Worm (Caenorhabditis elegans): ENCODE measurements around the gene nas-31.

nas-31 gene

DNA sequence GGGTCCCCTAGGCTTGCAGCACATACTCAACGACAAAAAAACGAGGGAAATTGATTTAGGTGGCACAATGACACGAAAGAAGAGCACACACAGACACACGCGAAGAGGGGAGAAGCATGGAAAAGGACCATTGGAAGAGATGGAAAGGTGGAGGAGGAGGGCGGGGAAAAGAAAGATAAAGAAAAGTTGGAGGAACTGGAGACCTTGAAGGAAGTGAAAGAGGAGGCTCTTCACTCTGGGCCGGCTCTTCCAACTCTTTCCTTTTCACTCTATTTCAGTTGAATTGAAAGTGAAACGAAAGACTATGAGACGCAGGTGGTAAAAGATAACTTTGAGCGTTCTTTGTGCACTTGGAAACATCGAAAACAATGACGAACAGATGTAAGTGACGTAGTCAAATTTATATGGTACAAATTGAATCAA lies 39.8 kb upstream of the nas-31 start:
- TF ChIP-seq ztf-11 (tag; optimal IDR thresholded peaks at IDR 0.05) = no peak
- TF ChIP-seq sma-3 (GFP tag; optimal IDR thresholded peaks at IDR 0.05) = no peak
- TF ChIP-seq ztf-1 (GFP tag; conservative IDR thresholded peaks at IDR 0.05) = no peak
- peak; percentile 84 for TF ChIP-seq C34F6.9 (tag; optimal IDR thresholded peaks at IDR 0.05)
- peak; percentile 31 for TF ChIP-seq egl-27 (tag; optimal IDR thresholded peaks at IDR 0.05)
- TF ChIP-seq R02D3.7 (tag; optimal IDR thresholded peaks at IDR 0.05) = no peak
- TF ChIP-seq zag-1 (tag; optimal IDR thresholded peaks at IDR 0.05) = peak; percentile 6
- no peak for TF ChIP-seq alr-1 (tag; optimal IDR thresholded peaks at IDR 0.05)
- TF ChIP-seq unc-39 (tag; optimal IDR thresholded peaks at IDR 0.05) = no peak
- no peak for TF ChIP-seq lin-39 (tag; optimal IDR thresholded peaks at IDR 0.05)
- TF ChIP-seq mab-5 (tag; optimal IDR thresholded peaks at IDR 0.05) = peak; percentile 50
- no peak for TF ChIP-seq peb-1 (tag; optimal IDR thresholded peaks at IDR 0.05)
- TF ChIP-seq F13H6.1 (tag; optimal IDR thresholded peaks at IDR 0.05) = peak; percentile 90
- TF ChIP-seq skn-1 (tag; optimal IDR thresholded peaks at IDR 0.05) = no peak
- peak; percentile 75 for TF ChIP-seq crh-2 (tag; optimal IDR thresholded peaks at IDR 0.05)
- no peak for TF ChIP-seq nhr-25 (tag; optimal IDR thresholded peaks at IDR 0.05)
- peak; percentile 85 for TF ChIP-seq unc-55 (GFP tag; optimal IDR thresholded peaks at IDR 0.05)
- TF ChIP-seq ceh-82 (tag; optimal IDR thresholded peaks at IDR 0.05) = no peak
- peak; percentile 11 for TF ChIP-seq snpc-4 (tag; optimal IDR thresholded peaks at IDR 0.05)
- TF ChIP-seq blmp-1 (tag; optimal IDR thresholded peaks at IDR 0.05; ENCODE audit: insufficient read depth) = peak; percentile 74
- TF ChIP-seq nhr-129 (tag; optimal IDR thresholded peaks at IDR 0.05) = peak; percentile 85
- TF ChIP-seq Y55F3AM.14 (GFP tag; optimal IDR thresholded peaks at IDR 0.05) = peak; percentile 75
- peak; percentile 88 for TF ChIP-seq sma-9 (GFP tag; optimal IDR thresholded peaks at IDR 0.05)
- TF ChIP-seq sma-9 (tag; optimal IDR thresholded peaks at IDR 0.05) = no peak
- TF ChIP-seq aly-2 (tag; optimal IDR thresholded peaks at IDR 0.05) = no peak
- TF ChIP-seq ZK546.5 (tag; optimal IDR thresholded peaks at IDR 0.05) = no peak
- no peak for TF ChIP-seq nhr-11 (tag; optimal IDR thresholded peaks at IDR 0.05)
- TF ChIP-seq nhr-77 (tag; optimal IDR thresholded peaks at IDR 0.05) = no peak
- TF ChIP-seq elt-1 (tag; optimal IDR thresholded peaks at IDR 0.05) = no peak
- peak; percentile 63 for TF ChIP-seq nhr-6 (tag; optimal IDR thresholded peaks at IDR 0.05)
- no peak for TF ChIP-seq dmd-4 (tag; optimal IDR thresholded peaks at IDR 0.05)
- TF ChIP-seq ztf-4 (tag; optimal IDR thresholded peaks at IDR 0.05) = peak; percentile 52
- TF ChIP-seq ama-1 (optimal IDR thresholded peaks at IDR 0.05) = no peak
- TF ChIP-seq lin-11 (tag; optimal IDR thresholded peaks at IDR 0.05) = no peak
- no peak for TF ChIP-seq nhr-21 (tag; optimal IDR thresholded peaks at IDR 0.05)
- TF ChIP-seq gmeb-1 (tag; optimal IDR thresholded peaks at IDR 0.05) = no peak
- TF ChIP-seq mdl-1 (tag; optimal IDR thresholded peaks at IDR 0.05) = peak in 1 of 2 experiments; percentile 55
- peak; percentile 74 for TF ChIP-seq sem-4 (tag; optimal IDR thresholded peaks at IDR 0.05)
- TF ChIP-seq mbf-1 (tag; optimal IDR thresholded peaks at IDR 0.05) = no peak
- no peak for TF ChIP-seq nhr-10 (tag; optimal IDR thresholded peaks at IDR 0.05)
- TF ChIP-seq lin-13 (GFP tag; optimal IDR thresholded peaks at IDR 0.05) = peak; percentile 43
- TF ChIP-seq nhr-23 (tag; optimal IDR thresholded peaks at IDR 0.05) = no peak
- peak; percentile 32 for TF ChIP-seq fos-1 (tag; optimal IDR thresholded peaks at IDR 0.05)
- no peak for TF ChIP-seq ceh-16 (tag; optimal IDR thresholded peaks at IDR 0.05)
- no peak for TF ChIP-seq nhr-12 (tag; optimal IDR thresholded peaks at IDR 0.05)
- TF ChIP-seq nhr-237 (tag; optimal IDR thresholded peaks at IDR 0.05) = no peak
- TF ChIP-seq unc-62 (GFP tag; optimal IDR thresholded peaks at IDR 0.05) = no peak
- no peak for TF ChIP-seq elt-3 (tag; optimal IDR thresholded peaks at IDR 0.05)
- TF ChIP-seq lsy-2 (tag; optimal IDR thresholded peaks at IDR 0.05) = peak in 1 of 2 experiments; percentile 80

All from whole organism, L2 larva.